Worm (Caenorhabditis elegans) whole organism, L4 larva: ENCODE results near the gene R160.10.

ENCODE experiments used
- F10B5.3 ChIP-seq: sonication (generic microtip); optimal IDR thresholded peaks from 2 replicates; lab custom pipeline; 2016; ENCODE audit warnings: mild to moderate bottlenecking, missing genetic modification characterization, missing compliant biosample characterization
- F44E2.7 ChIP-seq: fragments of 200-800 bp; sonication (Bioruptor generic); IDR thresholded peaks from 2 replicates; pipeline ENCODE4 v2.1.2; 2022; ENCODE audit warnings: missing genetic modification characterization, missing compliant biosample characterization
- F49E8.2 ChIP-seq: sonication (generic microtip); optimal IDR thresholded peaks from 2 replicates; lab custom pipeline; 2016; ENCODE audit warnings: missing compliant biosample characterization, mild to moderate bottlenecking, missing genetic modification characterization, borderline replicate concordance
- R02D3.7 ChIP-seq: fragments of 150-350 bp; sonication (generic microtip); optimal IDR thresholded peaks from 3 replicates; lab custom pipeline; 2014; ENCODE audit warnings: missing biosample characterization, missing genetic modification characterization
- T20F7.1 ChIP-seq: fragments of 200-800 bp; sonication (Bioruptor generic); optimal IDR thresholded peaks from 2 replicates; lab custom pipeline; 2018; ENCODE audit warnings: mild to moderate bottlenecking, missing genetic modification characterization, missing compliant biosample characterization
- Y5F2A.4 ChIP-seq: fragments of 200-800 bp; sonication (Bioruptor generic); optimal IDR thresholded peaks from 2 replicates; lab custom pipeline; 2018; ENCODE audit warnings: mild to moderate bottlenecking, missing genetic modification characterization, missing compliant biosample characterization
- aha-1 ChIP-seq: fragments of 150-350 bp; peaks from one replicate; lab custom pipeline; 2014; ENCODE audit warnings: missing biosample characterization, missing genetic modification characterization
- ama-1 ChIP-seq: fragments of 150-350 bp; optimal IDR thresholded peaks from 2 replicates; lab custom pipeline; 2014; ENCODE audit warnings: inconsistent platforms, mixed read lengths
- ceh-20 ChIP-seq: fragments of 200-800 bp; sonication (Bioruptor generic); IDR thresholded peaks from 2 replicates; pipeline ENCODE4 v1.3.6; 2022; ENCODE audit warnings: missing genetic modification reagents, missing genetic modification characterization, missing compliant biosample characterization
- daf-12 ChIP-seq: fragments of 150-350 bp; optimal IDR thresholded peaks from 2 replicates; lab custom pipeline; 2014; ENCODE audit warnings: missing biosample characterization, missing genetic modification reagents, missing genetic modification characterization
- daf-16 ChIP-seq, 3 experiments: sonication (generic microtip); optimal IDR thresholded peaks; 2 replicates each; lab custom pipeline; 2016 to 2017; ENCODE audit warnings: missing genetic modification characterization in 3 of 3, missing genetic modification reagents in 3 of 3, mild to moderate bottlenecking in 2 of 3, missing compliant biosample characterization in 2 of 3, missing biosample characterization in 1 of 3, moderate library complexity in 1 of 3
- dmd-6 ChIP-seq: fragments of 200-800 bp; sonication (Bioruptor generic); IDR thresholded peaks from 2 replicates; pipeline ENCODE4 v1.3.6; 2022; ENCODE audit warnings: missing genetic modification reagents, missing genetic modification characterization, missing compliant biosample characterization
- dmd-8 ChIP-seq: fragments of 200-800 bp; sonication (Bioruptor generic); IDR thresholded peaks from 2 replicates; pipeline ENCODE4 v1.3.6; 2022; ENCODE audit warnings: missing genetic modification characterization, missing compliant biosample characterization
- gei-8 ChIP-seq: fragments of 200-800 bp; sonication (Bioruptor generic); optimal IDR thresholded peaks from 2 replicates; lab custom pipeline; 2018; ENCODE audit warnings: mild to moderate bottlenecking, missing genetic modification characterization, missing compliant biosample characterization
- hif-1 ChIP-seq, 2 experiments: sonication (generic microtip); optimal IDR thresholded peaks; 2 replicates each; lab custom pipeline; 2016 to 2017; ENCODE audit warnings: missing compliant biosample characterization in 2 of 2, missing genetic modification characterization in 2 of 2, missing genetic modification reagents in 2 of 2, missing genotype in 2 of 2, mild to moderate bottlenecking in 1 of 2
- jun-1 ChIP-seq: fragments of 150-350 bp; optimal IDR thresholded peaks from 2 replicates; lab custom pipeline; 2014; ENCODE audit warnings: missing biosample characterization, missing genetic modification reagents, missing genetic modification characterization
- lim-7 ChIP-seq: fragments of 200-800 bp; sonication (Bioruptor generic); IDR thresholded peaks from 2 replicates; pipeline ENCODE4 v1.3.6; 2022; ENCODE audit warnings: missing genetic modification characterization, missing compliant biosample characterization
- mdl-1 ChIP-seq, 2 experiments: fragments of 150-350 bp in 1 of 2; sonication (generic microtip) in 1 of 2; optimal IDR thresholded peaks; 2 replicates each; lab custom pipeline; 2014 to 2017; ENCODE audit warnings: missing biosample characterization in 2 of 2, missing genetic modification characterization in 2 of 2
- mxl-2 ChIP-seq: fragments of 200-800 bp; sonication (Bioruptor generic); conservative IDR thresholded peaks from 2 replicates; pipeline ENCODE4 v1.3.6; 2022; ENCODE audit warnings: missing genetic modification reagents, missing genetic modification characterization, missing compliant biosample characterization
- nhr-10 ChIP-seq: fragments of 150-350 bp; optimal IDR thresholded peaks from 2 replicates; lab custom pipeline; 2014; ENCODE audit warnings: missing biosample characterization, missing genetic modification characterization
- nhr-111 ChIP-seq: fragments of 200-800 bp; sonication (Bioruptor generic); optimal IDR thresholded peaks from 2 replicates; lab custom pipeline; 2018; ENCODE audit warnings: mild to moderate bottlenecking, missing genetic modification characterization, missing compliant biosample characterization
- nhr-48 ChIP-seq: sonication (generic microtip); optimal IDR thresholded peaks from 2 replicates; lab custom pipeline; 2016; ENCODE audit warnings: mild to moderate bottlenecking, missing genetic modification characterization, missing compliant biosample characterization
- nhr-76 ChIP-seq: fragments of 150-350 bp; optimal IDR thresholded peaks from 2 replicates; lab custom pipeline; 2014; ENCODE audit warnings: missing biosample characterization, missing genetic modification characterization
- php-3 ChIP-seq: fragments of 200-800 bp; sonication (Bioruptor generic); IDR thresholded peaks from 2 replicates; pipeline ENCODE4 v1.3.6; 2022; ENCODE audit warnings: missing genetic modification reagents, missing genetic modification characterization, missing compliant biosample characterization
- pqm-1 ChIP-seq: sonication (generic microtip); optimal IDR thresholded peaks from 2 replicates; lab custom pipeline; 2017; ENCODE audit warnings: missing biosample characterization, missing genetic modification characterization
- skn-1 ChIP-seq: fragments of 150-350 bp; optimal IDR thresholded peaks from 2 replicates; lab custom pipeline; 2014; ENCODE audit warnings: missing biosample characterization, missing genetic modification characterization
- snpc-4 ChIP-seq: fragments of 150-350 bp; optimal IDR thresholded peaks from 2 replicates; lab custom pipeline; 2014; ENCODE audit warnings: missing biosample characterization, missing genetic modification characterization
- spr-1 ChIP-seq: sonication (generic microtip); optimal IDR thresholded peaks from 2 replicates; lab custom pipeline; 2016; ENCODE audit warnings: mild to moderate bottlenecking, missing genetic modification characterization, missing compliant biosample characterization
- spr-3 ChIP-seq: fragments of 200-800 bp; sonication (Bioruptor generic); optimal IDR thresholded peaks from 2 replicates; lab custom pipeline; 2018; ENCODE audit warnings: mild to moderate bottlenecking, missing genetic modification characterization, missing compliant biosample characterization
- unc-62 ChIP-seq, 3 experiments: fragments of 150-350 bp in 1 of 3; sonication (generic microtip); optimal IDR thresholded peaks in 2 of 3; peaks in 1 of 3; 1 replicate in 1 of 3; 2 replicates in 2 of 3; lab custom pipeline; 2014 to 2017; ENCODE audit warnings: missing biosample characterization in 3 of 3, missing genetic modification characterization in 3 of 3, missing genetic modification reagents in 3 of 3, missing genotype in 1 of 3
- zag-1 ChIP-seq: fragments of 150-350 bp; optimal IDR thresholded peaks from 2 replicates; lab custom pipeline; 2014; ENCODE audit warnings: missing biosample characterization, missing genetic modification characterization

The R160.10 gene

DNA sequence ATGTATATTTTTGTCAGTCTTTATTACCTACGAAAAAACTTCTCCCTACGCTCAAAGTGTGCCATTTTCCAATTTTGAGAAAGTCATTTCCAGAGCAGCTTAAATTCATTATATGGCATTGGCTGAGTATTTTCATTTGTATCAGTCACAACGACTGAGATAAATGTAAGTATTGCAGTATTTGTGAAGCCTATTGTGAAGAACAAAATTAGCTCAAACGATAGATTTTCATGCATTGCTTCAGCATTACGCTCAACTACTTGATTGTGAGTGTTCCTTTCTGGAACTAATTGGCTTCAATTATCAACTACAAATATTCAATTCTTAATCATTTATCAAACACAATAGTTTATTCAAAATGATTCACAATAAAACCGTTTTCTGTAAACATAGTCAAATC lies 10.4 kb upstream of the R160.10 start, which contains the start of gene R160.12:
R160.12 (minus strand) TSS at position 101 of the 400 bp plus-strand sequence.
- no peak for TF ChIP-seq unc-62 (GFP tag; optimal IDR thresholded peaks at IDR 0.05 in 1 of 2; lab: Kevin White, UChicago)
- TF ChIP-seq unc-62 (tag; optimal IDR thresholded peaks at IDR 0.05; lab: Kevin White, UChicago): no peak
- TF ChIP-seq jun-1 (tag; lab: Kevin White, UChicago): no peak

- no peak for TF ChIP-seq ceh-20
- no peak for TF ChIP-seq php-3 (GFP tag; lab: Robert Waterston, UW)
- no peak for TF ChIP-seq dmd-8 (GFP tag; lab: Robert Waterston, UW)
- TF ChIP-seq nhr-111 (GFP tag; lab: Kevin White, UChicago): no peak
- TF ChIP-seq gei-8 (GFP tag; lab: Kevin White, UChicago): no peak
- TF ChIP-seq mxl-2 (GFP tag; lab: Robert Waterston, UW): no peak
- TF ChIP-seq skn-1 (tag; lab: Kevin White, UChicago): no peak
- TF ChIP-seq pqm-1 (tag; lab: Kevin White, UChicago): no peak
- TF ChIP-seq T20F7.1: no peak
- no peak for TF ChIP-seq lim-7 (GFP tag; lab: Robert Waterston, UW)
- no peak for TF ChIP-seq daf-16 (GFP tag; optimal IDR thresholded peaks at IDR 0.05; lab: Kevin White, UChicago)
- no peak for TF ChIP-seq daf-16 (tag; optimal IDR thresholded peaks at IDR 0.05; lab: Kevin White, UChicago)
- TF ChIP-seq F44E2.7 (GFP tag; lab: Robert Waterston, UW): no peak
- no peak for TF ChIP-seq F10B5.3
Observed at ce11 chrX:4376801-4377200, 9.5 kb upstream of the R160.10 start, which contains the start of gene R160.2. R160.2 (minus strand) TSS chrX:4376901.

- TF ChIP-seq zag-1 (no peak), dmd-6 (GFP tag; lab: Robert Waterston, UW) (no peak), unc-62 (GFP tag; optimal IDR thresholded peaks at IDR 0.05 in 1 of 2; lab: Kevin White, UChicago) (no peak), unc-62 (tag; optimal IDR thresholded peaks at IDR 0.05; lab: Kevin White, UChicago) (no peak), daf-12 (tag; lab: Kevin White, UChicago) (no peak), hif-1 (tag; optimal IDR thresholded peaks at IDR 0.05; lab: Kevin White, UChicago) (no peak)
Observed at ce11 chrX:4373123-4373522, 5.8 kb upstream of the R160.10 start, which contains the start of gene R160.6. R160.6 (minus strand) TSS chrX:4373223.

DNA sequence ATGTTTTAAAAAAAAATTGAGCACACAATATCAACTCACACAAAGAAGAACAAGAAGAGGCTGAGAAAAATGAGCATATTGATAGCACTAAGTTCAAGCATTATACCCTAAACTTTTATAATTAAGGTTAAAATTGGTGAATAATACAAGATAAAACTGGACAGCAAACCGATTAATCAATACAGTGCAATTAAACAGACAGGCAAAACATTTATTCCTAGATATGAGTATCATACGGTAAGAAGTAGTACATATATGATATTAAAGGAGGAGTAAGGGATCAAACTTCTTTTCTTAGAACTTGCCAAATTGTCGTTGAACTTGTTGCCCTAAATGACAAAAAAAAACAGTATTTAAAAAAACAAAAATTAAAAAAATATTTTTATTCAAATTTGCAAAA lies 4.7 kb upstream of the R160.10 start, which contains the start of gene R160.14:
R160.14 (minus strand) TSS at position 101 of the 400 bp plus-strand sequence.
- TF ChIP-seq unc-62 (GFP tag; optimal IDR thresholded peaks at IDR 0.05 in 1 of 2; lab: Kevin White, UChicago): peak in 1 of 2 experiments; percentile 48
- no peak for TF ChIP-seq unc-62 (tag; optimal IDR thresholded peaks at IDR 0.05; lab: Kevin White, UChicago)
- no peak for TF ChIP-seq jun-1 (tag; lab: Kevin White, UChicago)

DNA sequence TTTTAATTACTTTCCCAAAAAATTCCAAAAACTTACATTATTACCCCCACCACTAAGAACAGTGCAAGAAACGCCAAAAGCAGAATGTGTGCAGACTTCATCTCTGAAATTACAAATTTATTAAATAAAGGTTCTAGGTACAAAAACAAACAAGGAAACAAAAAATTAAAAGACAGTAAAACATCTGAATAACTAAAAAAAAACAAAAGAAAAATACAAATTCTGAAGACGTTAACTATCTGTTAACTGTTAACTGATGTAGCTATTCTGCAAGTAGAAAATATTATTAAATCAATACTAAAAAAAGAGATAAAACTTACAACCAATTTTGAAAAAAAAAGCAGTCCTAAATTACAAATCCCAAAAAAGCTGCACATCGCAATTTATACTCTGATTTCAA lies 4.1 kb upstream of the R160.10 start, which contains the start of gene R160.13:
R160.13 (minus strand) TSS at position 101 of the 400 bp plus-strand sequence.
- TF ChIP-seq F49E8.2 (tag; lab: Kevin White, UChicago): no peak
- TF ChIP-seq spr-3 (GFP tag; lab: Kevin White, UChicago): no peak
- no peak for TF ChIP-seq nhr-76 (tag; lab: Kevin White, UChicago)
- TF ChIP-seq nhr-48 (tag; lab: Kevin White, UChicago): no peak
- TF ChIP-seq mdl-1 (tag; optimal IDR thresholded peaks at IDR 0.05; lab: Kevin White, UChicago): no peak
- TF ChIP-seq nhr-10 (tag; lab: Kevin White, UChicago): no peak
- TF ChIP-seq R02D3.7: no peak
- TF ChIP-seq hif-1 (tag; optimal IDR thresholded peaks at IDR 0.05; lab: Kevin White, UChicago): no peak
- no peak for TF ChIP-seq ama-1 (lab: Kevin White, UChicago)
- TF ChIP-seq snpc-4 (tag; lab: Kevin White, UChicago): no peak
- TF ChIP-seq aha-1 (tag; lab: Kevin White, UChicago): no peak
- TF ChIP-seq Y5F2A.4 (GFP tag; lab: Kevin White, UChicago): no peak
- no peak for TF ChIP-seq spr-1 (tag; lab: Kevin White, UChicago)
